Worm (Caenorhabditis elegans) whole organism, L3 larva: ENCODE results near the gene C34F11.5.

Experiments
- egl-27 ChIP-seq: sonication (generic microtip); optimal IDR thresholded peaks from 4 replicates; lab custom pipeline; 2017; ENCODE audit warnings: missing biosample characterization, missing genetic modification reagents, missing genetic modification characterization
- elt-2 ChIP-seq: sonication (generic microtip); optimal IDR thresholded peaks from 2 replicates; lab custom pipeline; 2016; ENCODE audit warnings: missing genetic modification reagents, mild to moderate bottlenecking, missing genetic modification characterization, missing compliant biosample characterization
- elt-3 ChIP-seq, 3 experiments: fragments of 150-350 bp in 1 of 3; sonication (generic microtip) in 2 of 3; optimal IDR thresholded peaks; 2 replicates in 2 of 3; 4 replicates in 1 of 3; lab custom pipeline; 2014 to 2017; ENCODE audit warnings: missing biosample characterization in 3 of 3, missing genetic modification characterization in 3 of 3
- fos-1 ChIP-seq: fragments of 150-350 bp; optimal IDR thresholded peaks from 2 replicates; lab custom pipeline; 2014; ENCODE audit warnings: missing biosample characterization, missing genetic modification characterization
- hmg-11 ChIP-seq: sonication (generic microtip); optimal IDR thresholded peaks from 2 replicates; lab custom pipeline; 2016; ENCODE audit warnings: missing genetic modification characterization, missing compliant biosample characterization
- jun-1 ChIP-seq: fragments of 150-350 bp; optimal IDR thresholded peaks from 2 replicates; lab custom pipeline; 2014; ENCODE audit warnings: missing biosample characterization, missing genetic modification reagents, missing genetic modification characterization
- mdl-1 ChIP-seq: fragments of 150-350 bp; optimal IDR thresholded peaks from 2 replicates; lab custom pipeline; 2014; ENCODE audit warnings: missing biosample characterization, missing genetic modification characterization
- nhr-12 ChIP-seq: fragments of 150-350 bp; optimal IDR thresholded peaks from 2 replicates; lab custom pipeline; 2014; ENCODE audit warnings: missing biosample characterization, missing genetic modification characterization
- nhr-237 ChIP-seq: fragments of 150-350 bp; optimal IDR thresholded peaks from 2 replicates; lab custom pipeline; 2014; ENCODE audit warnings: missing biosample characterization, missing genetic modification characterization
- nhr-28 ChIP-seq: fragments of 150-350 bp; optimal IDR thresholded peaks from 2 replicates; lab custom pipeline; 2014; ENCODE audit warnings: missing biosample characterization, missing genetic modification characterization
- sea-2 ChIP-seq: fragments of 150-350 bp; sonication (generic microtip); optimal IDR thresholded peaks from 4 replicates; lab custom pipeline; 2014; ENCODE audit warnings: missing biosample characterization, missing genetic modification reagents, missing genetic modification characterization
- tbx-2 ChIP-seq: sonication (generic microtip); optimal IDR thresholded peaks from 2 replicates; lab custom pipeline; 2016; ENCODE audit warnings: mild to moderate bottlenecking, missing genetic modification characterization, missing compliant biosample characterization

DNA sequence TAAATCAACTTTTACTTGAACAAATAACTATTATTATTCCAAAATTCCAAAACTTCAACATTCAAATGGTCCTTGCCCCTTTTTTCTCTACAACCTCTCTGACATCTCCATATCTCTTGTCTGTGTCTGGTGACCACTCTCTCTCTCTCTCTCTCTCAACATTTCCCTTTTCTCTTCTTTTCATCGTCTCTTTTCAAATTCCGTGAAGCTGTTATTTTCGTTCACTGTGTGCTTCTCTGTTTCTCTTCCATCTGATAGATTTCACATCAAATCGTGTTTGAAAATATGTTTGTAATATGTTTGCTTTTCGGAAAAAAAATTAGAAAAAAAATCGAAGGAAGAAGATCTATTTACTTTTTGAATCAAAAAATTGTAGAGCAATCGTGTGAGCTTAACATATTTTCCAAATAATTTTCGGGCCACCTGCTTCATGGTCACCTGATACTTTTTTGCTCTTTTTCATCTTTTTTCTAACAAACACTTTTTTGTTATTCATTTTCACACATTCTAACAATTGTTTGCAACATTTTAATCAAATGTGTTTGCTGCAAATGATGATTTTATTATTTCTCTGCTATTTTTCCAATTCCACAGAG, 5.5 kb downstream of the C34F11.5 start:
- no peak for TF ChIP-seq jun-1 (tag; lab: Kevin White, UChicago)
- TF ChIP-seq mdl-1 (tag; lab: Kevin White, UChicago) = no peak
- TF ChIP-seq egl-27 (tag; lab: Kevin White, UChicago) = no peak
- TF ChIP-seq elt-3 (tag; optimal IDR thresholded peaks at IDR 0.05; lab: Kevin White, UChicago) = no peak
- no peak for TF ChIP-seq fos-1
- no peak for TF ChIP-seq nhr-12 (tag; lab: Kevin White, UChicago)
- TF ChIP-seq nhr-237 (tag; lab: Kevin White, UChicago) = no peak
- no peak for TF ChIP-seq elt-2
- TF ChIP-seq sea-2 (GFP tag; lab: Kevin White, UChicago) = no peak
- no peak for TF ChIP-seq tbx-2 (tag; lab: Kevin White, UChicago)
- TF ChIP-seq hmg-11 (tag; lab: Kevin White, UChicago) = peak; percentile 3
- no peak for TF ChIP-seq nhr-28
